Worm (Caenorhabditis elegans) whole organism, L1 larva: ENCODE data around the gene ani-3.

Experiments used
- C04F5.9 ChIP-seq: sonication (generic microtip); optimal IDR thresholded peaks from 2 replicates; lab custom pipeline; 2016; ENCODE audit warnings: missing genetic modification characterization, missing compliant biosample characterization
- aha-1 ChIP-seq: fragments of 150-350 bp; optimal IDR thresholded peaks from 2 replicates; lab custom pipeline; 2014; ENCODE audit warnings: missing biosample characterization, missing genetic modification characterization
- ceh-63 ChIP-seq: fragments of 200-800 bp; sonication (Bioruptor generic); optimal IDR thresholded peaks from 2 replicates; lab custom pipeline; 2018; ENCODE audit warnings: mild to moderate bottlenecking, missing genetic modification characterization, missing compliant biosample characterization
- dpl-1 ChIP-seq, 3 experiments: fragments of 150-350 bp in 2 of 3; sonication (generic microtip) in 1 of 3; optimal IDR thresholded peaks; 2 replicates each; lab custom pipeline; 2014 to 2017; ENCODE audit warnings: missing biosample characterization in 3 of 3, missing genetic modification characterization in 3 of 3, missing genetic modification reagents in 3 of 3
- dsc-1 ChIP-seq: sonication (generic microtip); optimal IDR thresholded peaks from 2 replicates; lab custom pipeline; 2016; ENCODE audit warnings: mild to moderate bottlenecking, missing genetic modification characterization, missing compliant biosample characterization
- efl-1 ChIP-seq, 4 experiments: fragments of 150-350 bp; optimal IDR thresholded peaks in 3 of 4; peaks in 1 of 4; 1 replicate in 1 of 4; 2 replicates in 3 of 4; lab custom pipeline; 2014; ENCODE audit warnings: missing biosample characterization in 2 of 4, missing genetic modification characterization in 2 of 4, missing genetic modification reagents in 2 of 4
- elt-2 ChIP-seq: sonication (generic microtip); optimal IDR thresholded peaks from 2 replicates; lab custom pipeline; 2016; ENCODE audit warnings: missing genetic modification characterization, mild to moderate bottlenecking, inconsistent platforms, missing compliant biosample characterization, missing genetic modification reagents
- ets-5 ChIP-seq: fragments of 200-800 bp; sonication (Bioruptor generic); IDR thresholded peaks from 2 replicates; pipeline ENCODE4 v1.3.6; 2022; ENCODE audit warnings: missing genetic modification characterization, missing compliant biosample characterization
- fkh-8 ChIP-seq: sonication (generic microtip); optimal IDR thresholded peaks from 2 replicates; lab custom pipeline; 2016; ENCODE audit warnings: mild to moderate bottlenecking, missing genetic modification characterization, missing compliant biosample characterization
- hlh-17 ChIP-seq: fragments of 200-800 bp; sonication (Bioruptor generic); optimal IDR thresholded peaks from 2 replicates; lab custom pipeline; 2018; ENCODE audit warnings: missing genetic modification characterization, mild to moderate bottlenecking, missing compliant biosample characterization, moderate library complexity, borderline replicate concordance
- jun-1 ChIP-seq: fragments of 150-350 bp; optimal IDR thresholded peaks from 2 replicates; lab custom pipeline; 2014; ENCODE audit warnings: missing biosample characterization, missing genetic modification reagents, missing genetic modification characterization
- lin-39 ChIP-seq: fragments of 150-350 bp; optimal IDR thresholded peaks from 2 replicates; lab custom pipeline; 2014; ENCODE audit warnings: missing biosample characterization, missing genetic modification reagents, missing genetic modification characterization
- mab-9 ChIP-seq: fragments of 200-800 bp; sonication (Bioruptor generic); IDR thresholded peaks from 2 replicates; pipeline ENCODE4 v1.3.6; 2022; ENCODE audit warnings: missing genetic modification reagents, missing genetic modification characterization, missing compliant biosample characterization
- mep-1 ChIP-seq: fragments of 150-350 bp; optimal IDR thresholded peaks from 2 replicates; lab custom pipeline; 2014; ENCODE audit warnings: missing biosample characterization, missing genetic modification characterization
- nhr-11 ChIP-seq: fragments of 150-350 bp; optimal IDR thresholded peaks from 2 replicates; lab custom pipeline; 2014; ENCODE audit warnings: missing biosample characterization, missing genetic modification characterization
- nhr-12 ChIP-seq: sonication (generic microtip); optimal IDR thresholded peaks from 2 replicates; lab custom pipeline; 2017; ENCODE audit warnings: missing biosample characterization, missing genetic modification characterization
- nhr-20 ChIP-seq: sonication (generic microtip); optimal IDR thresholded peaks from 2 replicates; lab custom pipeline; 2016; ENCODE audit warnings: mild to moderate bottlenecking, missing genetic modification characterization, missing compliant biosample characterization
- nhr-84 ChIP-seq: sonication (generic microtip); optimal IDR thresholded peaks from 2 replicates; lab custom pipeline; 2017; ENCODE audit warnings: missing biosample characterization, missing genetic modification characterization
- pag-3 ChIP-seq: sonication (generic microtip); optimal IDR thresholded peaks from 2 replicates; lab custom pipeline; 2017; ENCODE audit warnings: missing genetic modification characterization, mild to moderate bottlenecking, missing compliant biosample characterization, antibody characterized with exemption, borderline replicate concordance; ENCODE audit not compliant: insufficient read depth
- pax-3 ChIP-seq: fragments of 200-800 bp; sonication (Bioruptor generic); optimal IDR thresholded peaks from 2 replicates; lab custom pipeline; 2018; ENCODE audit warnings: mild to moderate bottlenecking, missing genetic modification characterization, moderate library complexity, missing compliant biosample characterization
- rnt-1 ChIP-seq: sonication (generic microtip); optimal IDR thresholded peaks from 2 replicates; lab custom pipeline; 2016; ENCODE audit warnings: mild to moderate bottlenecking, missing genetic modification characterization, moderate library complexity, missing compliant biosample characterization
- sox-4 ChIP-seq: sonication (generic microtip); optimal IDR thresholded peaks from 2 replicates; lab custom pipeline; 2016; ENCODE audit warnings: missing genetic modification characterization, missing compliant biosample characterization
- tbx-2 ChIP-seq: sonication (generic microtip); optimal IDR thresholded peaks from 2 replicates; lab custom pipeline; 2016; ENCODE audit warnings: missing genetic modification characterization, missing compliant biosample characterization
- tlp-1 ChIP-seq: fragments of 150-350 bp; optimal IDR thresholded peaks from 2 replicates; lab custom pipeline; 2014; ENCODE audit warnings: missing biosample characterization, missing genetic modification characterization
- unc-130 ChIP-seq: fragments of 150-350 bp; optimal IDR thresholded peaks from 2 replicates; lab custom pipeline; 2017; ENCODE audit warnings: missing biosample characterization, missing genetic modification characterization, inconsistent platforms
- xbp-1 ChIP-seq: sonication (generic microtip); optimal IDR thresholded peaks from 2 replicates; lab custom pipeline; 2016; ENCODE audit warnings: missing genetic modification characterization, missing compliant biosample characterization
- ztf-11 ChIP-seq, 2 experiments: sonication (generic microtip); optimal IDR thresholded peaks; 2 replicates each; lab custom pipeline; 2016 to 2017; ENCODE audit warnings: missing genetic modification characterization in 2 of 2, missing biosample characterization in 1 of 2, missing compliant biosample characterization in 1 of 2

Gene ani-3

DNA sequence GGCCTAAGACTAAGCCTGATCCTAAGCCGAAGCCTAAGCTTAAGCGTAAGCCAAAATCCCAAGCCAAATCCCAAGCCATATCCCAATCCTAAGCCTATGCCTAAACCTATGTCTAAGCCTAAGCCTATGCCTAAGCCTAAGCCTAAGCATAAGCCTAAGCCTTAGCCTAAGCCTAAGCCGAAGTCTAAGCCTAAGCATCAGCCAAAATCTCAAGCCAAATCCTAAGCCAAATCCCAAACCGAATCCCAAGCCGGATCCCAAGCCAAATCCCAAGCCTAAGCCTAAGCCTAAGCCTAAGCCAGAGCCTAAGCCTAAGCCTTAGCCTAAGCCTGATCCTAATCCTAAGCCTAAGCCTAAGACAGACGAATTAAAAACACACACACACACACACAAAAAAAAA lies 49.6 kb downstream of the ani-3 start:
- TF ChIP-seq dpl-1 (GFP tag; optimal IDR thresholded peaks at IDR 0.05; lab: Kevin White, UChicago) (no peak), rnt-1 (tag; lab: Kevin White, UChicago) (no peak), hlh-17 (GFP tag; lab: Kevin White, UChicago) (no peak), ets-5 (GFP tag; lab: Robert Waterston, UW) (no peak), mab-9 (GFP tag; lab: Robert Waterston, UW) (no peak), sox-4 (no peak), nhr-84 (no peak), fkh-8 (no peak), efl-1 (optimal IDR thresholded peaks at IDR 0.05; lab: Kevin White, UChicago) (no peak), efl-1 (GFP tag; optimal IDR thresholded peaks at IDR 0.05 in 1 of 2; lab: Kevin White, UChicago) (no peak), tbx-2 (no peak), pax-3 (no peak), nhr-12 (tag; lab: Kevin White, UChicago) (no peak), pag-3 (tag; lab: Kevin White, UChicago) (no peak), nhr-11 (tag; lab: Kevin White, UChicago) (no peak), jun-1 (tag; lab: Kevin White, UChicago) (no peak), C04F5.9 (no peak), aha-1 (tag; lab: Kevin White, UChicago) (no peak), mep-1 (tag; lab: Kevin White, UChicago) (no peak)

DNA sequence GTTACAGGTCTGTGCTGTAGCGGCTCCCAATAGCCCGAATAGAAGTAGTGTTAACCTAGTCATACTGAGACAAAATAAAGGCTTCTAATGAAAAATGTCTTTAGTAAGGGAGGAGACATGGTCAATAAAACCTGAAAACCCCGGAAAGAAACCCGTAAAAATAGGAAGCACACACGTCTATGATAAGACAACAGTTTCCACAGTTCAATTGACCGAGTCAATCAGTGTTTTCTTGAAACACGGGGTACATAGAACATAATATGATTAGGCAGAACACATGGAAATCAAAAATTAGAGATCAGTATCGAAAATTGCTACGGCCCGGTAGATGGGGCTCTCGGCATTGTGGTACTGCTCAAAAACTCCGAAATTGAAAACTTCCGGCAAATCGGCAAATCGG lies 53.6 kb downstream of the ani-3 start, which contains the start of gene clec-49:
Gene clec-49, minus strand, starts transcription at position 103 of the 400 bp plus-strand sequence.
- TF ChIP-seq nhr-20 (tag; lab: Kevin White, UChicago) (no peak), xbp-1 (tag; lab: Kevin White, UChicago) (no peak), elt-2 (peak; percentile 1)

DNA sequence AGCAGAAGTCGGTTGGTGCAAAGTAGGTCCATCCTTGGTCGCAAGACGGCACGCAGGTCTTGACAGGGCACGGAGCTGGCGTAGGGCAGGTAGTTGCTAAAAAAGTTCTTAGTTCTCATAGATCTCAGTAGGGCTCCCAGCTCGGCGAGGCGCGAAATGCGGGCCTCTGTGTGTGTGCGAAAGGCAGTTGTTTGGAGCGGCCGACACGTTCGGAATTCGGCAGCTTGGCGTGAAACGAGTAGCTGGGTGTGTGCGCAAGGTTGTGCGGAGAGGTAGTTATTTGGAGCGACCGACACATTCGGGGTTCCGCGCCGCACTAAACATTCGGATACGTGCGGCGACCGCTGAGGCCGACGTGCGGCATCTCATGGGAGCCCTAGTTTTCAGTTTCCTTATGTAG lies 55.3 kb downstream of the ani-3 start:
- TF ChIP-seq ceh-63 (GFP tag; lab: Kevin White, UChicago) (no peak), tlp-1 (tag; lab: Kevin White, UChicago) (no peak), C04F5.9 (no peak), unc-130 (no peak), ztf-11 (tag; optimal IDR thresholded peaks at IDR 0.05; lab: Kevin White, UChicago) (no peak), lin-39 (tag; lab: Kevin White, UChicago) (no peak), dsc-1 (tag; lab: Kevin White, UChicago) (no peak)
- TF ChIP-seq, all 84 proteins: peak for 0

DNA sequence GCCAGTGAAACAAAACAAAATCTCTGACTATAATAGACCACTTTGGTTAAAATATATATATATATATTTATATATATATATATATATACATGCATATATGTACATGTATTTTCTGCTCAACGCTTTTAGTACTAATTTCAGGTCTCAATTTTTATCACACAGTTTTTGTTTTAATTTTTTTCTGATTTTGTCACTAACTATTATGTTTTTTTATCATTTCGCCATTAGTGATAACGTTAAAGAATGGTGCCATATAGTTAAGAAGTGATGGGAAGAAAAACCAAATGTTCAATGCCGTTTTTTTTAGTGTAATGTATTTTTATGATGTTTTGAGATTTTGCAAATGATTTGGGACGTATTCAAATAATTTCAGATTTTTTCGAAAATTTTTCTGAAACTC lies 56.8 kb downstream of the ani-3 start:
- TF ChIP-seq elt-2 (peak; percentile 37), pax-3 (no peak)
